Worm (Caenorhabditis elegans): Measurements from ENCODE around the gene rpl-7A.
A peak's percentile ranks its signal among the peaks of the same experiment; 100 is the strongest.

The rpl-7A gene

ce11 chrIV:4397111-4397510 lies 6.7 kb upstream of the rpl-7A start:
- TF ChIP-seq mec-3 (tag; optimal IDR thresholded peaks at IDR 0.05; ENCODE audit: borderline replicate concordance) (no peak), ceh-9 (tag; optimal IDR thresholded peaks at IDR 0.05) (no peak), nfya-1 (tag; optimal IDR thresholded peaks at IDR 0.05) (no peak), unc-55 (GFP tag; optimal IDR thresholded peaks at IDR 0.05) (no peak), tbx-7 (tag; optimal IDR thresholded peaks at IDR 0.05) (no peak), rnt-1 (tag; optimal IDR thresholded peaks at IDR 0.05) (no peak), ama-1 (optimal IDR thresholded peaks at IDR 0.05) (no peak), ceh-45 (GFP tag; IDR thresholded peaks at IDR 0.05) (no peak), ceh-14 (tag; optimal IDR thresholded peaks at IDR 0.05) (no peak), pag-3 (tag; optimal IDR thresholded peaks at IDR 0.05; ENCODE audit: borderline replicate concordance) (no peak)

- TF ChIP-seq ceh-34 (tag; optimal IDR thresholded peaks at IDR 0.05) (peak; percentile 95), ceh-19 (GFP tag; optimal IDR thresholded peaks at IDR 0.05) (no peak), hlh-30 (tag; optimal IDR thresholded peaks at IDR 0.05; ENCODE audit: insufficient read depth) (no peak), pha-2 (tag; optimal IDR thresholded peaks at IDR 0.05) (no peak)
Observed at ce11 chrIV:4396052-4396821, 5.8 kb upstream of the rpl-7A start.

- TF ChIP-seq dmd-4 (tag; optimal IDR thresholded peaks at IDR 0.05; ENCODE audit: borderline replicate concordance), result no peak
Observed at ce11 chrIV:4395555-4395954, 5.2 kb upstream of the rpl-7A start.

- TF ChIP-seq nfya-1 (tag; optimal IDR thresholded peaks at IDR 0.05), result no peak
- TF ChIP-seq C08G9.2 (tag; optimal IDR thresholded peaks at IDR 0.05), result peak; percentile 11
Observed at ce11 chrIV:4393942-4394460, 3.6 kb upstream of the rpl-7A start, which contains the start of gene ell-1. TSS of gene ell-1 (plus strand) at chrIV:4394410.

ce11 chrIV:4393488-4393887 lies 3.1 kb upstream of the rpl-7A start:
- TF ChIP-seq ztf-16 (tag; optimal IDR thresholded peaks at IDR 0.05) (no peak), unc-86 (tag; optimal IDR thresholded peaks at IDR 0.05) (no peak), ceh-6 (GFP tag; optimal IDR thresholded peaks at IDR 0.05) (no peak), elt-2 (tag; optimal IDR thresholded peaks at IDR 0.05) (no peak), nhr-11 (tag; optimal IDR thresholded peaks at IDR 0.05) (no peak), ceh-2 (tag; optimal IDR thresholded peaks at IDR 0.05) (no peak), dmd-4 (tag; optimal IDR thresholded peaks at IDR 0.05; ENCODE audit: borderline replicate concordance) (no peak), ceh-22 (tag; optimal IDR thresholded peaks at IDR 0.05) (no peak), C08G9.2 (tag; optimal IDR thresholded peaks at IDR 0.05) (no peak), nfya-1 (tag; optimal IDR thresholded peaks at IDR 0.05) (no peak), lin-11 (tag; optimal IDR thresholded peaks at IDR 0.05) (no peak), pat-9 (tag; optimal IDR thresholded peaks at IDR 0.05) (no peak)

ce11 chrIV:4386351-4386750 lies 4.0 kb downstream of the rpl-7A start, which contains the start of gene tald-1:
TSS of gene tald-1 (plus strand) at chrIV:4386651.
- no peak for TF ChIP-seq fkh-10 (GFP tag; optimal IDR thresholded peaks at IDR 0.05)
- peak; percentile 39 for TF ChIP-seq elt-2 (tag; optimal IDR thresholded peaks at IDR 0.05)

- TF ChIP-seq mec-3 (tag; optimal IDR thresholded peaks at IDR 0.05; ENCODE audit: borderline replicate concordance) (no peak), lin-11 (tag; optimal IDR thresholded peaks at IDR 0.05) (no peak), sox-2 (GFP tag; IDR thresholded peaks at IDR 0.05) (no peak), ceh-6 (GFP tag; optimal IDR thresholded peaks at IDR 0.05) (no peak), ceh-19 (GFP tag; optimal IDR thresholded peaks at IDR 0.05) (no peak), pqm-1 (tag; optimal IDR thresholded peaks at IDR 0.05) (no peak), unc-42 (tag; optimal IDR thresholded peaks at IDR 0.05) (no peak), pat-9 (tag; optimal IDR thresholded peaks at IDR 0.05) (no peak), che-1 (tag; optimal IDR thresholded peaks at IDR 0.05) (no peak), ztf-16 (tag; optimal IDR thresholded peaks at IDR 0.05) (no peak), K02D7.2 (tag; optimal IDR thresholded peaks at IDR 0.05) (no peak), syd-9 (tag; optimal IDR thresholded peaks at IDR 0.05) (no peak), odd-2 (tag; optimal IDR thresholded peaks at IDR 0.05) (no peak), hlh-13 (GFP tag; optimal IDR thresholded peaks at IDR 0.05) (no peak), fkh-10 (GFP tag; optimal IDR thresholded peaks at IDR 0.05) (no peak), elt-4 (tag; optimal IDR thresholded peaks at IDR 0.05) (no peak), ceh-34 (tag; optimal IDR thresholded peaks at IDR 0.05) (no peak)
Observed at ce11 chrIV:4369116-4369515, 21.3 kb downstream of the rpl-7A start.

All from whole organism, late embryonic.